Worm (Caenorhabditis elegans) whole organism, early embryonic: ENCODE results near the gene hst-1.

Source experiments
- F13C5.2 ChIP-seq: sonication (generic microtip); optimal IDR thresholded peaks from 2 replicates; lab custom pipeline; 2017; ENCODE audit warnings: mild to moderate bottlenecking, missing genetic modification characterization, inconsistent platforms, missing compliant biosample characterization
- aly-1 ChIP-seq: sonication (generic microtip); optimal IDR thresholded peaks from 2 replicates; lab custom pipeline; 2016; ENCODE audit warnings: missing genetic modification characterization, missing compliant biosample characterization
- ama-1 ChIP-seq: fragments of 150-350 bp; optimal IDR thresholded peaks from 2 replicates; lab custom pipeline; 2014
- ceh-36 ChIP-seq: sonication (generic microtip); optimal IDR thresholded peaks from 2 replicates; lab custom pipeline; 2016; ENCODE audit warnings: missing genetic modification characterization, inconsistent platforms, missing compliant biosample characterization
- flt-1 ChIP-seq: fragments of 200-800 bp; sonication (Bioruptor generic); IDR thresholded peaks from 2 replicates; pipeline ENCODE4 v1.3.6; 2022; ENCODE audit warnings: missing genetic modification characterization, missing compliant biosample characterization
- hmbx-1 ChIP-seq: sonication (generic microtip); optimal IDR thresholded peaks from 2 replicates; lab custom pipeline; 2016; ENCODE audit warnings: mild to moderate bottlenecking, missing genetic modification characterization, missing compliant biosample characterization
- hmg-4 ChIP-seq: fragments of 200-800 bp; sonication (Bioruptor generic); optimal IDR thresholded peaks from 2 replicates; lab custom pipeline; 2018; ENCODE audit warnings: mild to moderate bottlenecking, missing genetic modification characterization, missing compliant biosample characterization
- pes-1 ChIP-seq: fragments of 200-800 bp; sonication (Bioruptor generic); IDR thresholded peaks from 2 replicates; pipeline ENCODE4 v1.3.6; 2022; ENCODE audit warnings: missing genetic modification reagents, missing genetic modification characterization, missing compliant biosample characterization
- scrt-1 ChIP-seq: fragments of 200-800 bp; sonication (Bioruptor generic); IDR thresholded peaks from 2 replicates; pipeline ENCODE4 v1.3.6; 2022; ENCODE audit warnings: missing genetic modification characterization, missing compliant biosample characterization
- sea-1 ChIP-seq: fragments of 200-800 bp; sonication (Bioruptor generic); conservative IDR thresholded peaks from 2 replicates; pipeline ENCODE4 v1.3.6; 2022; ENCODE audit warnings: missing genetic modification characterization, missing compliant biosample characterization
- tbx-11 ChIP-seq: fragments of 200-800 bp; sonication (Bioruptor generic); IDR thresholded peaks from 2 replicates; pipeline ENCODE4 v1.3.6; 2022; ENCODE audit warnings: missing genetic modification characterization, missing compliant biosample characterization
- tbx-37 ChIP-seq: fragments of 200-800 bp; sonication (Bioruptor generic); conservative IDR thresholded peaks from 2 replicates; pipeline ENCODE4 v1.3.6; 2022; ENCODE audit warnings: missing genetic modification reagents, missing genetic modification characterization, missing compliant biosample characterization
- tra-4 ChIP-seq: sonication (generic microtip); optimal IDR thresholded peaks from 2 replicates; lab custom pipeline; 2017; ENCODE audit warnings: missing genetic modification characterization, missing compliant biosample characterization

- TF ChIP-seq ama-1 (lab: Kevin White, UChicago) (no peak), tbx-11 (GFP tag; lab: Robert Waterston, UW) (no peak), pes-1 (no peak), sea-1 (GFP tag; lab: Robert Waterston, UW) (no peak), tbx-37 (no peak), aly-1 (tag; lab: Kevin White, UChicago) (no peak), ceh-36 (tag; lab: Kevin White, UChicago) (no peak), flt-1 (no peak), hmbx-1 (tag; lab: Kevin White, UChicago) (no peak), hmg-4 (GFP tag; lab: Kevin White, UChicago) (no peak), F13C5.2 (tag; lab: Kevin White, UChicago) (no peak), tra-4 (tag; lab: Kevin White, UChicago) (no peak), scrt-1 (GFP tag; lab: Robert Waterston, UW) (no peak)
Measured at ce11 chrIV:8658122-8658521, 33.2 kb downstream of the hst-1 start, which contains the start of gene C49C8.6.
